Fruit fly (Drosophila melanogaster) whole organism, embryonic: Measurements from ENCODE around the gene dob.

Source experiments
- BEAF-32 ChIP-seq: fragments of 200-800 bp; sonication (Bioruptor generic); optimal IDR thresholded peaks from 3 replicates; lab custom pipeline; 2017; ENCODE audit warnings: missing biosample characterization, missing genetic modification characterization, mild to moderate bottlenecking, moderate library complexity, missing genetic modification reagents
- Bdp1 ChIP-seq: fragments of 200-800 bp; sonication (Bioruptor generic); optimal IDR thresholded peaks from 3 replicates; lab custom pipeline; 2016; ENCODE audit warnings: missing biosample characterization, missing genetic modification characterization
- CG10654 ChIP-seq: fragments of 200-800 bp; sonication (Bioruptor generic); optimal IDR thresholded peaks from 2 replicates; lab custom pipeline; 2016; ENCODE audit warnings: missing biosample characterization, missing genetic modification characterization
- CG11085 ChIP-seq: fragments of 200-800 bp; sonication (Bioruptor generic); IDR thresholded peaks from 2 replicates; pipeline ENCODE4 v1.3.6; 2022; ENCODE audit warnings: missing biosample characterization, missing genetic modification characterization
- CG12299 ChIP-seq: fragments of 200-800 bp; sonication (Bioruptor generic); optimal IDR thresholded peaks from 2 replicates; lab custom pipeline; 2018; ENCODE audit warnings: missing biosample characterization, mild to moderate bottlenecking, missing genetic modification characterization
- CG1233 ChIP-seq: fragments of 200-800 bp; sonication (Bioruptor generic); optimal IDR thresholded peaks from 4 replicates; lab custom pipeline; 2018; ENCODE audit warnings: missing biosample characterization, mild to moderate bottlenecking, missing genetic modification characterization
- CG13424 ChIP-seq: fragments of 200-800 bp; sonication (Bioruptor generic); optimal IDR thresholded peaks from 2 replicates; lab custom pipeline; 2019; ENCODE audit warnings: missing biosample characterization, mild to moderate bottlenecking, missing genetic modification characterization, moderate library complexity
- CG13894 ChIP-seq: fragments of 200-800 bp; sonication (Bioruptor generic); optimal IDR thresholded peaks from 3 replicates; lab custom pipeline; 2018; ENCODE audit warnings: missing biosample characterization, mild to moderate bottlenecking, missing genetic modification characterization, moderate library complexity
- CG1647 ChIP-seq: fragments of 200-800 bp; sonication (Bioruptor generic); optimal IDR thresholded peaks from 3 replicates; lab custom pipeline; 2016; ENCODE audit warnings: missing biosample characterization, missing genetic modification characterization
- CG2678 ChIP-seq: fragments of 200-800 bp; sonication (Bioruptor generic); optimal IDR thresholded peaks from 3 replicates; lab custom pipeline; 2019; ENCODE audit warnings: missing biosample characterization, mild to moderate bottlenecking, missing genetic modification characterization, moderate library complexity
- CG30020 ChIP-seq: fragments of 200-800 bp; optimal IDR thresholded peaks from 2 replicates; lab custom pipeline; 2019; ENCODE audit warnings: missing biosample characterization, mild to moderate bottlenecking, missing genetic modification characterization, moderate library complexity
- CG30431 ChIP-seq: fragments of 200-800 bp; sonication (Bioruptor generic); optimal IDR thresholded peaks from 2 replicates; lab custom pipeline; 2017; ENCODE audit warnings: missing biosample characterization, missing genetic modification characterization
- CG32772 ChIP-seq: fragments of 200-800 bp; sonication (Bioruptor generic); IDR thresholded peaks from 2 replicates; pipeline ENCODE4 v1.3.6; 2022; ENCODE audit warnings: missing biosample characterization, missing genetic modification characterization
- CG3281 ChIP-seq: fragments of 200-800 bp; sonication (Bioruptor generic); optimal IDR thresholded peaks from 3 replicates; lab custom pipeline; 2017; ENCODE audit warnings: missing biosample characterization, mild to moderate bottlenecking, missing genetic modification characterization
- CG3407 ChIP-seq: fragments of 200-800 bp; sonication (Bioruptor generic); optimal IDR thresholded peaks from 2 replicates; lab custom pipeline; 2018; ENCODE audit warnings: missing biosample characterization, mild to moderate bottlenecking, missing genetic modification characterization
- CG34422 ChIP-seq: fragments of 200-800 bp; sonication (Bioruptor generic); IDR thresholded peaks from 3 replicates; pipeline ENCODE4 v1.3.6; 2022; ENCODE audit warnings: missing biosample characterization, missing genetic modification characterization
- CG42726 ChIP-seq: fragments of 200-800 bp; sonication (Bioruptor generic); IDR thresholded peaks from 2 replicates; pipeline ENCODE4 v1.3.6; 2022; ENCODE audit warnings: missing biosample characterization, missing genetic modification characterization; ENCODE audit not compliant: partially characterized antibody
- CG5953 ChIP-seq: fragments of 200-800 bp; sonication (Bioruptor generic); IDR thresholded peaks from 2 replicates; pipeline ENCODE4 v1.3.6; 2022; ENCODE audit warnings: missing biosample characterization, missing genetic modification characterization
- CG7271 ChIP-seq: fragments of 200-800 bp; sonication (Bioruptor generic); optimal IDR thresholded peaks from 2 replicates; lab custom pipeline; 2018; ENCODE audit warnings: missing biosample characterization, mild to moderate bottlenecking, missing genetic modification characterization, moderate library complexity
- CG7556 ChIP-seq: fragments of 200-800 bp; sonication (Bioruptor generic); optimal IDR thresholded peaks from 2 replicates; lab custom pipeline; 2017; ENCODE audit warnings: missing biosample characterization, mild to moderate bottlenecking, missing genetic modification characterization
- CG7745 ChIP-seq: fragments of 200-800 bp; sonication (Bioruptor generic); optimal IDR thresholded peaks from 2 replicates; lab custom pipeline; 2018; ENCODE audit warnings: missing biosample characterization, mild to moderate bottlenecking, missing genetic modification characterization, moderate library complexity
- CG8478 ChIP-seq: fragments of >200 bp; optimal IDR thresholded peaks from 2 replicates; lab custom pipeline; 2018
- CkIIα-i1 ChIP-seq: fragments of 200-800 bp; sonication (Bioruptor generic); IDR thresholded peaks from 2 replicates; pipeline ENCODE4 v1.3.6; 2022; ENCODE audit warnings: missing biosample characterization, missing genetic modification characterization
- Dll ChIP-seq: fragments of 200-800 bp; sonication (Bioruptor generic); IDR thresholded peaks from 4 replicates; pipeline ENCODE4 v1.3.6; 2022; ENCODE audit warnings: missing biosample characterization, missing genetic modification characterization; ENCODE audit not compliant: partially characterized antibody
- E2f1 ChIP-seq: fragments of 200-800 bp; sonication (Bioruptor generic); IDR thresholded peaks from 2 replicates; pipeline ENCODE4 v1.3.6; 2022; ENCODE audit warnings: missing biosample characterization, missing genetic modification characterization
- HHEX ChIP-seq: fragments of 200-800 bp; sonication (Bioruptor generic); optimal IDR thresholded peaks from 3 replicates; lab custom pipeline; 2017; ENCODE audit warnings: missing biosample characterization, mild to moderate bottlenecking, missing genetic modification characterization, missing genetic modification reagents
- Hand ChIP-seq: fragments of 200-800 bp; sonication (Bioruptor generic); optimal IDR thresholded peaks from 2 replicates; lab custom pipeline; 2017; ENCODE audit warnings: mild to moderate bottlenecking, missing biosample characterization, missing genetic modification reagents, missing genetic modification characterization
- Hr3 ChIP-seq: fragments of 200-800 bp; sonication (Bioruptor generic); optimal IDR thresholded peaks from 3 replicates; lab custom pipeline; 2016; ENCODE audit warnings: missing biosample characterization, missing genetic modification characterization
- Hr78 ChIP-seq, 2 experiments: fragments of 200-800 bp in 1 of 2; fragments of >200 bp in 1 of 2; sonication (Bioruptor generic) in 1 of 2; optimal IDR thresholded peaks; 2 replicates each; lab custom pipeline; 2017 to 2019; ENCODE audit warnings: missing biosample characterization in 2 of 2, missing genetic modification characterization in 2 of 2, mild to moderate bottlenecking in 1 of 2, moderate library complexity in 1 of 2
- Neu2 ChIP-seq: fragments of 200-800 bp; sonication (Bioruptor generic); optimal IDR thresholded peaks from 3 replicates; lab custom pipeline; 2016; ENCODE audit warnings: missing biosample characterization, missing genetic modification characterization, borderline replicate concordance
- Sox100B ChIP-seq: fragments of 200-800 bp; sonication (Bioruptor generic); optimal IDR thresholded peaks from 3 replicates; lab custom pipeline; 2018; ENCODE audit warnings: missing biosample characterization, mild to moderate bottlenecking, missing genetic modification characterization
- Usf ChIP-seq: fragments of 200-800 bp; sonication (Bioruptor generic); optimal IDR thresholded peaks from 2 replicates; lab custom pipeline; 2017; ENCODE audit warnings: missing genotype, missing biosample characterization, missing genetic modification characterization
- al ChIP-seq: fragments of 200-800 bp; sonication (Bioruptor generic); IDR thresholded peaks from 2 replicates; pipeline ENCODE4 v1.3.6; 2022; ENCODE audit warnings: missing biosample characterization, missing genetic modification characterization
- aop ChIP-seq: fragments of 200-800 bp; sonication (Bioruptor generic); IDR thresholded peaks from 2 replicates; pipeline ENCODE4 v1.3.6; 2022; ENCODE audit warnings: missing biosample characterization, missing genetic modification characterization
- en ChIP-seq: fragments of 200-800 bp; sonication (Bioruptor generic); optimal IDR thresholded peaks from 2 replicates; lab custom pipeline; 2016; ENCODE audit warnings: missing biosample characterization, missing genetic modification characterization
- eve ChIP-seq, 2 experiments: fragments of >200 bp; optimal IDR thresholded peaks; 2 replicates each; lab custom pipeline; 2017; ENCODE audit warnings: missing biosample characterization in 2 of 2, missing genetic modification characterization in 2 of 2
- gcm2 ChIP-seq: fragments of 200-800 bp; sonication (Bioruptor generic); optimal IDR thresholded peaks from 2 replicates; lab custom pipeline; 2016; ENCODE audit warnings: missing biosample characterization, missing genetic modification characterization
- grau ChIP-seq: fragments of 200-800 bp; optimal IDR thresholded peaks from 3 replicates; lab custom pipeline; 2019; ENCODE audit warnings: missing biosample characterization, mild to moderate bottlenecking, missing genetic modification characterization, moderate library complexity
- gro ChIP-seq: fragments of 200-800 bp; sonication (Bioruptor generic); optimal IDR thresholded peaks from 2 replicates; lab custom pipeline; 2016; ENCODE audit warnings: missing biosample characterization, missing genetic modification characterization
- gsb ChIP-seq: fragments of 200-800 bp; sonication (Bioruptor generic); IDR thresholded peaks from 2 replicates; pipeline ENCODE4 v1.3.6; 2022; ENCODE audit warnings: missing biosample characterization, missing genetic modification characterization
- inv ChIP-seq: fragments of 200-800 bp; sonication (Bioruptor generic); IDR thresholded peaks from 2 replicates; pipeline ENCODE4 v1.3.6; 2022; ENCODE audit warnings: missing biosample characterization, missing genetic modification characterization; ENCODE audit not compliant: partially characterized antibody
- jing ChIP-seq: fragments of 200-800 bp; sonication (Bioruptor generic); optimal IDR thresholded peaks from 2 replicates; lab custom pipeline; 2018; ENCODE audit warnings: missing biosample characterization, mild to moderate bottlenecking, missing genetic modification characterization
- sc ChIP-seq, 3 experiments: fragments of >200 bp in 2 of 3; fragments of 200-800 bp in 1 of 3; sonication (Bioruptor generic) in 1 of 3; optimal IDR thresholded peaks; 2 replicates in 2 of 3; 3 replicates in 1 of 3; lab custom pipeline; 2017; ENCODE audit warnings: mild to moderate bottlenecking in 1 of 3, missing biosample characterization in 1 of 3, missing genetic modification characterization in 1 of 3, missing genetic modification reagents in 1 of 3
- sna ChIP-seq: fragments of 200-800 bp; sonication (Bioruptor generic); IDR thresholded peaks from 2 replicates; pipeline ENCODE4 v1.3.6; 2022; ENCODE audit warnings: missing biosample characterization, missing genetic modification characterization; ENCODE audit not compliant: partially characterized antibody
- so ChIP-seq: fragments of 200-800 bp; sonication (Bioruptor generic); IDR thresholded peaks from 3 replicates; pipeline ENCODE4 v1.3.6; 2022; ENCODE audit warnings: missing biosample characterization, missing genetic modification characterization
- sob ChIP-seq: fragments of 200-800 bp; sonication (Bioruptor generic); IDR thresholded peaks from 2 replicates; pipeline ENCODE4 v1.3.6; 2022; ENCODE audit warnings: missing biosample characterization, missing genetic modification characterization
- sqz ChIP-seq: fragments of 200-800 bp; sonication (Bioruptor generic); optimal IDR thresholded peaks from 3 replicates; lab custom pipeline; 2018; ENCODE audit warnings: missing biosample characterization, mild to moderate bottlenecking, missing genetic modification characterization
- trem ChIP-seq: fragments of 200-800 bp; optimal IDR thresholded peaks from 3 replicates; lab custom pipeline; 2019; ENCODE audit warnings: missing biosample characterization, mild to moderate bottlenecking, missing genetic modification characterization, moderate library complexity
- wor ChIP-seq: fragments of 200-800 bp; sonication (Bioruptor generic); IDR thresholded peaks from 2 replicates; pipeline ENCODE4 v1.3.6; 2022; ENCODE audit warnings: missing biosample characterization, missing genetic modification characterization

The dob gene

DNA sequence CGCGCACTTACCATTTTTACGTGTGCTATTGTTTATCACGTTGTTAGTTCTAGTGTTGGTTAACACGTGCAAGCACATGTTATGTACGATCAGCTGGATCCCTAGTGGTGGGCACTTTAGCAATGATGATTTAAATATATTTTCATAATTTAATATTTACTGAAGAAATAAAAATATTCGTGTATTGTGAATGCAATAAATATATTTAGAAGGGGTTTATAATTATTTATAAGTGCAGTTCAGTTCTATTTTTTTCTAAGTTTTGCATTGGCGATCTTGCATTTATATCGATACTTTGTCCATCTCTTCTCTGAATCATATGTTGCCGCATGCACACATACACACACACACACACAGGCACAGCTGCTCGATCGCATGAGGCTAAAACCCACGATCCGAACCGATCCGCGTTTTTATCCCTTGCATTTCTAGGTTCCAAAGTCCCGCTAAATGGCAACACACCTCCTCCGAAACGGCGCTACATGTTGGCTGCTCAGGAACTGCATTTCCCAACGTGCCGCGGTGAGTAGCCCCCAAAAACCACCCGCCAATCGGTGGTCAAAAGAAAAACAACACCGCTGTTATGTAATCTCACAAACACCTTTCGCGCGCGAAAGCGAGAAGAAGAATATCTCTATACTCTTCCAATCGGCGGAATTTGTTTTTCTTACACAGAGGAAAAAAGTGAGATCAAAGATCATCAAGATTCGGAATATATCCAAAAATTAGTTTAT lies 19.1 kb downstream of the dob start, which contains the start of the genes CG15027 and Dbct (continued):
- TF ChIP-seq Hand: no peak
- no peak for TF ChIP-seq Hr78 (GFP tag; optimal IDR thresholded peaks at IDR 0.05; lab: Kevin White, UChicago)
- no peak for TF ChIP-seq CG7745 (tag; lab: Kevin White, UChicago)
- peak; percentile 35 for TF ChIP-seq CG3281 (GFP tag; lab: Kevin White, UChicago)
- no peak for TF ChIP-seq gro (GFP tag; lab: Kevin White, UChicago)
- TF ChIP-seq Usf (GFP tag; lab: Kevin White, UChicago): no peak
- no peak for TF ChIP-seq jing (GFP tag; lab: Kevin White, UChicago)
- peak; percentile 58 for TF ChIP-seq CG34422 (GFP tag; lab: Robert Waterston, UW)
- TF ChIP-seq CG32772 (GFP tag; lab: Robert Waterston, UW): peak; percentile 67
- no peak for TF ChIP-seq gcm2 (GFP tag; lab: Kevin White, UChicago)
- TF ChIP-seq HHEX: peak; percentile 31
- no peak for TF ChIP-seq gsb (GFP tag; lab: Robert Waterston, UW)
- TF ChIP-seq Sox100B (GFP tag; lab: Kevin White, UChicago): peak; percentile 44
- peak; percentile 63 for TF ChIP-seq sob (GFP tag; lab: Robert Waterston, UW)
- TF ChIP-seq CG30431 (GFP tag; lab: Kevin White, UChicago): peak; percentile 12
- peak; percentile 64 for TF ChIP-seq al (GFP tag; lab: Robert Waterston, UW)
- peak; percentile 29 for TF ChIP-seq CG12299
- peak; percentile 81 for TF ChIP-seq BEAF-32 (GFP tag; lab: Kevin White, UChicago)
- peak in 1 of 2 experiments; percentile 82 for TF ChIP-seq eve (GFP tag; optimal IDR thresholded peaks at IDR 0.05; lab: Kevin White, UChicago)
- TF ChIP-seq CG1647 (GFP tag; lab: Kevin White, UChicago): no peak
- peak; percentile 60; the same call in 1 of the 2 replicates for TF ChIP-seq CG11085 (GFP tag; lab: Robert Waterston, UW)
- TF ChIP-seq Neu2: no peak
- TF ChIP-seq wor (GFP tag; lab: Robert Waterston, UW): peak; percentile 49; the same call in 1 of the 2 replicates
- no peak for TF ChIP-seq Bdp1 (GFP tag; lab: Kevin White, UChicago)
- TF ChIP-seq sc (optimal IDR thresholded peaks at IDR 0.05; lab: Kevin White, UChicago): no peak
- TF ChIP-seq sc (GFP tag; optimal IDR thresholded peaks at IDR 0.05; lab: Kevin White, UChicago): no peak
- 0 out of 2 replicates have a peak, but pooled peaks have one; percentile 15 for TF ChIP-seq aop (GFP tag; lab: Robert Waterston, UW)
- peak; percentile 73 for TF ChIP-seq grau (tag; lab: Kevin White, UChicago)
- TF ChIP-seq CG7556: peak; percentile 43
- peak; percentile 88 for TF ChIP-seq Dll (GFP tag; lab: Robert Waterston, UW)
- TF ChIP-seq E2f1: peak; percentile 40; the same call in 1 of the 2 replicates
- TF ChIP-seq CG7271 (tag; lab: Kevin White, UChicago): no peak
- TF ChIP-seq CG42726 (GFP tag; lab: Robert Waterston, UW): no peak
- TF ChIP-seq CG30020 (tag; lab: Kevin White, UChicago): peak; percentile 37
- TF ChIP-seq CG3407 (GFP tag; lab: Kevin White, UChicago): no peak
- TF ChIP-seq CG8478 (lab: Kevin White, UChicago): no peak
- TF ChIP-seq sna: peak; percentile 80
- no peak for TF ChIP-seq CG5953
- no peak for TF ChIP-seq en (GFP tag; lab: Kevin White, UChicago)
- TF ChIP-seq CG13894 (tag; lab: Kevin White, UChicago): peak; percentile 47
- peak; percentile 76 for TF ChIP-seq trem (tag; lab: Kevin White, UChicago)
- peak; percentile 55 for TF ChIP-seq Hr3
- TF ChIP-seq CG10654: peak; percentile 64
- peak; percentile 83 for TF ChIP-seq CG13424
- peak; percentile 58 for TF ChIP-seq CG1233 (GFP tag; lab: Kevin White, UChicago)
- TF ChIP-seq CG2678: peak; percentile 75
- peak; percentile 62 for TF ChIP-seq inv
- TF ChIP-seq sqz (GFP tag; lab: Kevin White, UChicago): no peak
- no peak; the same call in 2 of the 3 replicates for TF ChIP-seq so (GFP tag; lab: Robert Waterston, UW)
- TF ChIP-seq CkIIα-i1 (GFP tag; lab: Robert Waterston, UW): no peak
